Worm (Caenorhabditis elegans) whole organism, early embryonic: ENCODE measurements around the gene Y38H8A.7.

Experiments used
- F13C5.2 ChIP-seq: sonication (generic microtip); optimal IDR thresholded peaks from 2 replicates; lab custom pipeline; 2017; ENCODE audit warnings: mild to moderate bottlenecking, missing genetic modification characterization, inconsistent platforms, missing compliant biosample characterization
- aly-1 ChIP-seq: sonication (generic microtip); optimal IDR thresholded peaks from 2 replicates; lab custom pipeline; 2016; ENCODE audit warnings: missing genetic modification characterization, missing compliant biosample characterization
- ama-1 ChIP-seq: fragments of 150-350 bp; optimal IDR thresholded peaks from 2 replicates; lab custom pipeline; 2014
- ceh-13 ChIP-seq: fragments of 200-800 bp; sonication (Bioruptor generic); optimal IDR thresholded peaks from 2 replicates; lab custom pipeline; 2018; ENCODE audit warnings: mild to moderate bottlenecking, missing genetic modification characterization, missing compliant biosample characterization
- flt-1 ChIP-seq: fragments of 200-800 bp; sonication (Bioruptor generic); IDR thresholded peaks from 2 replicates; pipeline ENCODE4 v1.3.6; 2022; ENCODE audit warnings: missing genetic modification characterization, missing compliant biosample characterization
- hmg-4 ChIP-seq: fragments of 200-800 bp; sonication (Bioruptor generic); optimal IDR thresholded peaks from 2 replicates; lab custom pipeline; 2018; ENCODE audit warnings: mild to moderate bottlenecking, missing genetic modification characterization, missing compliant biosample characterization
- scrt-1 ChIP-seq: fragments of 200-800 bp; sonication (Bioruptor generic); IDR thresholded peaks from 2 replicates; pipeline ENCODE4 v1.3.6; 2022; ENCODE audit warnings: missing genetic modification characterization, missing compliant biosample characterization
- sea-1 ChIP-seq: fragments of 200-800 bp; sonication (Bioruptor generic); conservative IDR thresholded peaks from 2 replicates; pipeline ENCODE4 v1.3.6; 2022; ENCODE audit warnings: missing genetic modification characterization, missing compliant biosample characterization
- tra-4 ChIP-seq: sonication (generic microtip); optimal IDR thresholded peaks from 2 replicates; lab custom pipeline; 2017; ENCODE audit warnings: missing genetic modification characterization, missing compliant biosample characterization

DNA sequence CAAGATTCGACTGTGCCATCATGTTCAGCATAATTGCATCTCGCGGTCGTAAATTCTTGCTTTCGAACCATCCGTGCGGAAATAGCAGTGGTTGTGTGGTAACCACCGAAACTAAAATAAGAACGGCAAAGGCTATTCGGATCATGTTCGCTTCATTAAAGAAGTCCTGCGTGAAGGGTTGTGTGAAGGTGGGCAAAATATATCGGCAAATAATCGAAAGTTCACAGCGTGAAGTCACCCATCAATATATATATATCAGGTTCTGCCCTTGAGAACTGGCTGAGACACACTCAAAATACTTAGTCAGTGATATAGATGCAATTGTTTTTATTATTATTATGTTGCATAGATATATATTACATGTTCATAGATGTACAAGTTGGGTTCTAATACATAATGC is 47.3 kb upstream of the Y38H8A.7 start, which contains the start of gene Y62E10A.19:
- TF ChIP-seq tra-4 (tag; lab: Kevin White, UChicago): no peak
- no peak for TF ChIP-seq hmg-4 (GFP tag; lab: Kevin White, UChicago)
- no peak for TF ChIP-seq flt-1 (GFP tag; lab: Robert Waterston, UW)
- TF ChIP-seq F13C5.2 (tag; lab: Kevin White, UChicago): no peak
- no peak for TF ChIP-seq aly-1
- no peak for TF ChIP-seq ama-1 (lab: Kevin White, UChicago)
- no peak for TF ChIP-seq sea-1 (GFP tag; lab: Robert Waterston, UW)
- no peak for TF ChIP-seq scrt-1 (GFP tag; lab: Robert Waterston, UW)
- TF ChIP-seq ceh-13 (GFP tag; lab: Kevin White, UChicago): no peak
